Fruit fly (Drosophila melanogaster) whole organism, embryonic: Measurements from ENCODE around the gene EMC6.

Experiments used
- Abd-B ChIP-seq: fragments of 200-800 bp; sonication (Bioruptor generic); optimal IDR thresholded peaks from 2 replicates; lab custom pipeline; 2018; ENCODE audit warnings: missing biosample characterization, mild to moderate bottlenecking, missing genetic modification characterization, moderate library complexity
- Antp ChIP-seq: fragments of 200-800 bp; sonication (Bioruptor generic); optimal IDR thresholded peaks from 3 replicates; lab custom pipeline; 2016; ENCODE audit warnings: missing biosample characterization, missing genetic modification characterization
- B-H2 ChIP-seq: fragments of 200-800 bp; sonication (Bioruptor generic); optimal IDR thresholded peaks from 2 replicates; lab custom pipeline; 2018; ENCODE audit warnings: missing biosample characterization, mild to moderate bottlenecking, missing genetic modification characterization
- CG11456 ChIP-seq: fragments of 200-800 bp; sonication (Bioruptor generic); IDR thresholded peaks from 3 replicates; pipeline ENCODE4 v1.3.6; 2022; ENCODE audit warnings: missing biosample characterization, missing genetic modification characterization
- CG12299 ChIP-seq: fragments of 200-800 bp; sonication (Bioruptor generic); optimal IDR thresholded peaks from 2 replicates; lab custom pipeline; 2018; ENCODE audit warnings: missing biosample characterization, mild to moderate bottlenecking, missing genetic modification characterization
- CG13894 ChIP-seq: fragments of 200-800 bp; sonication (Bioruptor generic); optimal IDR thresholded peaks from 3 replicates; lab custom pipeline; 2018; ENCODE audit warnings: missing biosample characterization, mild to moderate bottlenecking, missing genetic modification characterization, moderate library complexity
- CG14441 ChIP-seq: fragments of 200-800 bp; sonication (Bioruptor generic); IDR thresholded peaks from 2 replicates; pipeline ENCODE4 v1.3.6; 2022; ENCODE audit warnings: missing biosample characterization, missing genetic modification characterization
- CG14667 ChIP-seq: fragments of 200-800 bp; sonication (Bioruptor generic); IDR thresholded peaks from 2 replicates; pipeline ENCODE4 v1.3.6; 2022; ENCODE audit warnings: missing biosample characterization, missing genetic modification characterization
- CG14710 ChIP-seq: fragments of 200-800 bp; sonication (Bioruptor generic); optimal IDR thresholded peaks from 3 replicates; lab custom pipeline; 2019; ENCODE audit warnings: missing biosample characterization, mild to moderate bottlenecking, missing genetic modification characterization, moderate library complexity
- CG15073 ChIP-seq: fragments of 200-800 bp; sonication (Bioruptor generic); optimal IDR thresholded peaks from 2 replicates; lab custom pipeline; 2016; ENCODE audit warnings: missing biosample characterization, missing genetic modification characterization
- CG1832 ChIP-seq: fragments of 200-800 bp; sonication (Bioruptor generic); optimal IDR thresholded peaks from 2 replicates; lab custom pipeline; 2017; ENCODE audit warnings: missing biosample characterization, mild to moderate bottlenecking, missing genetic modification characterization, inconsistent platforms
- CG30020 ChIP-seq: fragments of 200-800 bp; optimal IDR thresholded peaks from 2 replicates; lab custom pipeline; 2019; ENCODE audit warnings: missing biosample characterization, mild to moderate bottlenecking, missing genetic modification characterization, moderate library complexity
- CG31441 ChIP-seq: fragments of 200-800 bp; sonication (Bioruptor generic); IDR thresholded peaks from 2 replicates; pipeline ENCODE4 v1.3.6; 2022; ENCODE audit warnings: missing biosample characterization, missing genetic modification characterization
- CG3407 ChIP-seq: fragments of 200-800 bp; sonication (Bioruptor generic); optimal IDR thresholded peaks from 2 replicates; lab custom pipeline; 2018; ENCODE audit warnings: missing biosample characterization, mild to moderate bottlenecking, missing genetic modification characterization
- CG7271 ChIP-seq: fragments of 200-800 bp; sonication (Bioruptor generic); optimal IDR thresholded peaks from 2 replicates; lab custom pipeline; 2018; ENCODE audit warnings: missing biosample characterization, mild to moderate bottlenecking, missing genetic modification characterization, moderate library complexity
- CG7928 ChIP-seq: fragments of 200-800 bp; sonication (Bioruptor generic); optimal IDR thresholded peaks from 2 replicates; lab custom pipeline; 2017; ENCODE audit warnings: missing biosample characterization, mild to moderate bottlenecking, missing genetic modification characterization
- CG7987 ChIP-seq: fragments of 200-800 bp; sonication (Bioruptor generic); optimal IDR thresholded peaks from 2 replicates; lab custom pipeline; 2018; ENCODE audit warnings: missing biosample characterization, mild to moderate bottlenecking, missing genetic modification characterization, moderate library complexity
- D19B ChIP-seq: fragments of 200-800 bp; sonication (Bioruptor generic); optimal IDR thresholded peaks from 2 replicates; lab custom pipeline; 2017; ENCODE audit warnings: missing biosample characterization, mild to moderate bottlenecking, missing genetic modification characterization
- Dll ChIP-seq: fragments of 200-800 bp; sonication (Bioruptor generic); IDR thresholded peaks from 4 replicates; pipeline ENCODE4 v1.3.6; 2022; ENCODE audit warnings: missing biosample characterization, missing genetic modification characterization; ENCODE audit not compliant: partially characterized antibody
- E2f1 ChIP-seq: fragments of 200-800 bp; sonication (Bioruptor generic); IDR thresholded peaks from 2 replicates; pipeline ENCODE4 v1.3.6; 2022; ENCODE audit warnings: missing biosample characterization, missing genetic modification characterization
- Eip74EF ChIP-seq, 2 experiments: fragments of 200-800 bp in 1 of 2; fragments of >200 bp in 1 of 2; sonication (Bioruptor generic) in 1 of 2; optimal IDR thresholded peaks; 2 replicates each; lab custom pipeline; 2017 to 2019; ENCODE audit warnings: missing biosample characterization in 2 of 2, missing genetic modification characterization in 2 of 2, mild to moderate bottlenecking in 1 of 2, moderate library complexity in 1 of 2
- Ets97D ChIP-seq: fragments of 200-800 bp; sonication (Bioruptor generic); optimal IDR thresholded peaks from 3 replicates; lab custom pipeline; 2016; ENCODE audit warnings: missing biosample characterization, missing genetic modification characterization
- Hr3 ChIP-seq: fragments of 200-800 bp; sonication (Bioruptor generic); optimal IDR thresholded peaks from 3 replicates; lab custom pipeline; 2016; ENCODE audit warnings: missing biosample characterization, missing genetic modification characterization
- Mrtf ChIP-seq: fragments of 200-800 bp; sonication (Bioruptor generic); IDR thresholded peaks from 3 replicates; pipeline ENCODE4 v1.3.6; 2022; ENCODE audit warnings: missing biosample characterization, missing genetic modification characterization
- NFAT ChIP-seq: fragments of 200-800 bp; sonication (Bioruptor generic); IDR thresholded peaks from 2 replicates; pipeline ENCODE4 v1.3.6; 2022; ENCODE audit warnings: missing biosample characterization, missing genetic modification characterization
- Oaz ChIP-seq: fragments of 200-800 bp; sonication (Bioruptor generic); IDR thresholded peaks from 2 replicates; pipeline ENCODE4 v1.3.6; 2022; ENCODE audit warnings: missing biosample characterization, missing genetic modification characterization
- Oli ChIP-seq: fragments of 200-800 bp; sonication (Bioruptor generic); optimal IDR thresholded peaks from 2 replicates; lab custom pipeline; 2018; ENCODE audit warnings: missing biosample characterization, mild to moderate bottlenecking, missing genetic modification characterization, moderate library complexity
- TFAM ChIP-seq: fragments of 200-800 bp; sonication (Bioruptor generic); optimal IDR thresholded peaks from 2 replicates; lab custom pipeline; 2017; ENCODE audit warnings: missing biosample characterization, missing genetic modification characterization, inconsistent platforms
- al ChIP-seq: fragments of 200-800 bp; sonication (Bioruptor generic); IDR thresholded peaks from 2 replicates; pipeline ENCODE4 v1.3.6; 2022; ENCODE audit warnings: missing biosample characterization, missing genetic modification characterization
- btn ChIP-seq: fragments of 200-800 bp; sonication (Bioruptor generic); optimal IDR thresholded peaks from 2 replicates; lab custom pipeline; 2016; ENCODE audit warnings: missing biosample characterization, missing genetic modification characterization
- cas ChIP-seq: fragments of 200-800 bp; sonication (Bioruptor generic); IDR thresholded peaks from 2 replicates; pipeline ENCODE4 v1.3.6; 2022; ENCODE audit warnings: missing biosample characterization, missing genetic modification characterization
- crp ChIP-seq, 2 experiments: fragments of 200-800 bp; sonication (Bioruptor generic); optimal IDR thresholded peaks; 2 replicates in 1 of 2; 3 replicates in 1 of 2; lab custom pipeline; 2017; ENCODE audit warnings: missing biosample characterization in 2 of 2, missing genetic modification characterization in 2 of 2, mild to moderate bottlenecking in 1 of 2, moderate library complexity in 1 of 2
- dati ChIP-seq: fragments of 200-800 bp; sonication (Bioruptor generic); IDR thresholded peaks from 2 replicates; pipeline ENCODE4 v1.3.6; 2022; ENCODE audit warnings: missing biosample characterization, missing genetic modification characterization
- ewg ChIP-seq: fragments of 200-800 bp; sonication (Bioruptor generic); optimal IDR thresholded peaks from 3 replicates; lab custom pipeline; 2017; ENCODE audit warnings: mild to moderate bottlenecking, missing biosample characterization, missing genetic modification reagents, missing genetic modification characterization
- exex ChIP-seq: fragments of 200-800 bp; sonication (Bioruptor generic); optimal IDR thresholded peaks from 4 replicates; lab custom pipeline; 2018; ENCODE audit warnings: missing biosample characterization, mild to moderate bottlenecking, missing genetic modification characterization, moderate library complexity
- fd3F ChIP-seq: fragments of 200-800 bp; sonication (Bioruptor generic); optimal IDR thresholded peaks from 2 replicates; lab custom pipeline; 2018; ENCODE audit warnings: missing biosample characterization, mild to moderate bottlenecking, missing genetic modification characterization, moderate library complexity
- hbn ChIP-seq: fragments of 200-800 bp; sonication (Bioruptor generic); IDR thresholded peaks from 2 replicates; pipeline ENCODE4 v1.3.6; 2022; ENCODE audit warnings: missing biosample characterization, missing genetic modification characterization; ENCODE audit not compliant: partially characterized antibody
- hth ChIP-seq: fragments of >200 bp; optimal IDR thresholded peaks from 2 replicates; lab custom pipeline; 2017; ENCODE audit warnings: inconsistent platforms
- jumu ChIP-seq: fragments of 200-800 bp; sonication (Bioruptor generic); optimal IDR thresholded peaks from 3 replicates; lab custom pipeline; 2016; ENCODE audit warnings: missing biosample characterization, missing genetic modification characterization
- lola ChIP-seq, 3 experiments: fragments of >200 bp in 2 of 3; fragments of 200-800 bp in 1 of 3; sonication (Bioruptor generic) in 1 of 3; optimal IDR thresholded peaks; 2 replicates each; lab custom pipeline; 2017 to 2019; ENCODE audit warnings: missing biosample characterization in 3 of 3, missing genetic modification characterization in 3 of 3, mild to moderate bottlenecking in 1 of 3, moderate library complexity in 1 of 3
- mirr ChIP-seq: fragments of 200-800 bp; sonication (Bioruptor generic); optimal IDR thresholded peaks from 3 replicates; lab custom pipeline; 2018; ENCODE audit warnings: missing biosample characterization, mild to moderate bottlenecking, missing genetic modification characterization
- nerfin-1 ChIP-seq: fragments of 200-800 bp; sonication (Bioruptor generic); optimal IDR thresholded peaks from 3 replicates; lab custom pipeline; 2019; ENCODE audit warnings: missing biosample characterization, mild to moderate bottlenecking, missing genetic modification characterization, moderate library complexity
- pb ChIP-seq: fragments of 200-800 bp; sonication (Bioruptor generic); optimal IDR thresholded peaks from 3 replicates; lab custom pipeline; 2016; ENCODE audit warnings: missing biosample characterization, missing genetic modification characterization
- sc ChIP-seq, 3 experiments: fragments of >200 bp in 2 of 3; fragments of 200-800 bp in 1 of 3; sonication (Bioruptor generic) in 1 of 3; optimal IDR thresholded peaks; 2 replicates in 2 of 3; 3 replicates in 1 of 3; lab custom pipeline; 2017; ENCODE audit warnings: mild to moderate bottlenecking in 1 of 3, missing biosample characterization in 1 of 3, missing genetic modification characterization in 1 of 3, missing genetic modification reagents in 1 of 3
- sd ChIP-seq: fragments of 200-800 bp; sonication (Bioruptor generic); optimal IDR thresholded peaks from 3 replicates; lab custom pipeline; 2018; ENCODE audit warnings: missing biosample characterization, mild to moderate bottlenecking, missing genetic modification characterization, moderate library complexity
- shn ChIP-seq: fragments of 200-800 bp; sonication (Bioruptor generic); optimal IDR thresholded peaks from 3 replicates; lab custom pipeline; 2016; ENCODE audit warnings: missing biosample characterization, missing genetic modification characterization
- sna ChIP-seq: fragments of 200-800 bp; sonication (Bioruptor generic); IDR thresholded peaks from 2 replicates; pipeline ENCODE4 v1.3.6; 2022; ENCODE audit warnings: missing biosample characterization, missing genetic modification characterization; ENCODE audit not compliant: partially characterized antibody
- sob ChIP-seq: fragments of 200-800 bp; sonication (Bioruptor generic); IDR thresholded peaks from 2 replicates; pipeline ENCODE4 v1.3.6; 2022; ENCODE audit warnings: missing biosample characterization, missing genetic modification characterization
- twi ChIP-seq: fragments of 200-800 bp; optimal IDR thresholded peaks from 2 replicates; lab custom pipeline; 2019; ENCODE audit warnings: missing biosample characterization, mild to moderate bottlenecking, missing genetic modification characterization, moderate library complexity
- usp ChIP-seq: fragments of >200 bp; optimal IDR thresholded peaks from 2 replicates; lab custom pipeline; 2017; ENCODE audit warnings: missing biosample characterization, missing genetic modification characterization
- zen ChIP-seq: fragments of 200-800 bp; sonication (Bioruptor generic); optimal IDR thresholded peaks from 3 replicates; lab custom pipeline; 2018; ENCODE audit warnings: missing biosample characterization, mild to moderate bottlenecking, missing genetic modification characterization, moderate library complexity

The EMC6 gene

DNA sequence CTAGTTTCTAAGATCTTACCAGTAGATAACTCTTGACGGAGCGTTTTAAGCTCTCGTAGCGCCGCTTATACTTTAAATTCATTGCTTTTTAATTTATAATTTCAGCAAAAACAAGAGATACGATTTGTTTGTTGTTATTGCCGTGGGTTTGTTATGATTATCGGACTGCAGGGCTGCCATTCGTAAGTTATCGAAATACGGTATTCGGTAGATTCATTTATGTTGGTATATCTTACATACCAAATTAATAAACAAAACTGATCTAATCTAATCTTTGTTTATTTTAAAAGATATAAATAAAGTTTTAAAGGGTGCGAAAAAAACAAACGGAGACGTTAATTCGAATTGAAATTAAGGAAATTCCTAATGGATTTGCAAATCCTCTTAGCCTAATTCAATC, 31.2 kb upstream of the EMC6 start, which contains the start of the genes CG31111 and stac (continued):
- no peak for TF ChIP-seq hth (lab: Kevin White, UChicago)
- TF ChIP-seq CG14710, result peak; percentile 17
- TF ChIP-seq btn, result no peak
- no peak for TF ChIP-seq Oaz (GFP tag; lab: Robert Waterston, UW)
- peak; percentile 29 for TF ChIP-seq exex (tag; lab: Kevin White, UChicago)
- TF ChIP-seq sob (GFP tag; lab: Robert Waterston, UW), result no peak
- no peak for TF ChIP-seq CG3407
- TF ChIP-seq Abd-B, result no peak
- no peak for TF ChIP-seq dati (GFP tag; lab: Robert Waterston, UW)
- peak; percentile 8 for TF ChIP-seq CG7928 (GFP tag; lab: Kevin White, UChicago)
- no peak for TF ChIP-seq D19B (GFP tag; lab: Kevin White, UChicago)
- TF ChIP-seq CG11456 (GFP tag; lab: Robert Waterston, UW), result no peak
- no peak for TF ChIP-seq shn
- TF ChIP-seq Oli (tag; lab: Kevin White, UChicago), result no peak
- TF ChIP-seq CG14667 (GFP tag; lab: Robert Waterston, UW), result no peak
- no peak for TF ChIP-seq mirr (GFP tag; lab: Kevin White, UChicago)
- TF ChIP-seq CG30020, result peak; percentile 76
- no peak for TF ChIP-seq twi (tag; lab: Kevin White, UChicago)
- no peak for TF ChIP-seq al
- TF ChIP-seq CG14441 (GFP tag; lab: Robert Waterston, UW), result no peak
- TF ChIP-seq pb (GFP tag; lab: Kevin White, UChicago), result no peak
- TF ChIP-seq Dll, result no peak
- TF ChIP-seq B-H2 (GFP tag; lab: Kevin White, UChicago), result no peak
- TF ChIP-seq fd3F (GFP tag; lab: Kevin White, UChicago), result no peak
- no peak for TF ChIP-seq TFAM (GFP tag; lab: Kevin White, UChicago)
- TF ChIP-seq E2f1 (GFP tag; lab: Robert Waterston, UW), result no peak
- TF ChIP-seq CG31441 (GFP tag; lab: Robert Waterston, UW), result no peak; the same call in 1 of the 2 replicates
- TF ChIP-seq nerfin-1 (tag; lab: Kevin White, UChicago), result no peak
- TF ChIP-seq hbn (GFP tag; lab: Robert Waterston, UW), result no peak
- no peak for TF ChIP-seq Hr3 (GFP tag; lab: Kevin White, UChicago)
- no peak for TF ChIP-seq zen (tag; lab: Kevin White, UChicago)
- no peak for TF ChIP-seq CG15073
- TF ChIP-seq CG7987, result no peak
- no peak for TF ChIP-seq cas (GFP tag; lab: Robert Waterston, UW)
- peak; percentile 14 for TF ChIP-seq sd (tag; lab: Kevin White, UChicago)
- TF ChIP-seq CG1832 (GFP tag; lab: Kevin White, UChicago), result no peak
- no peak for TF ChIP-seq lola (GFP tag; optimal IDR thresholded peaks at IDR 0.05; lab: Kevin White, UChicago)
- TF ChIP-seq sna, result no peak
- no peak for TF ChIP-seq CG13894
- no peak for TF ChIP-seq usp (GFP tag; lab: Kevin White, UChicago)
- no peak for TF ChIP-seq ewg
- no peak for TF ChIP-seq NFAT (GFP tag; lab: Robert Waterston, UW)
- no peak for TF ChIP-seq CG7271 (tag; lab: Kevin White, UChicago)
- TF ChIP-seq jumu (GFP tag; lab: Kevin White, UChicago), result no peak
- no peak for TF ChIP-seq sc (optimal IDR thresholded peaks at IDR 0.05; lab: Kevin White, UChicago)
- no peak for TF ChIP-seq sc (GFP tag; optimal IDR thresholded peaks at IDR 0.05; lab: Kevin White, UChicago)
- TF ChIP-seq Mrtf, result no peak
- TF ChIP-seq Antp (GFP tag; lab: Kevin White, UChicago), result no peak
- TF ChIP-seq crp (GFP tag; optimal IDR thresholded peaks at IDR 0.05; lab: Kevin White, UChicago), result peak in 1 of 2 experiments; percentile 17
- peak in 1 of 2 experiments; percentile 10 for TF ChIP-seq Eip74EF (GFP tag; optimal IDR thresholded peaks at IDR 0.05; lab: Kevin White, UChicago)
- peak; percentile 40 for TF ChIP-seq Ets97D
- no peak for TF ChIP-seq CG12299
